Worm (Caenorhabditis elegans): ENCODE data around the gene F23B12.1.

DNA sequence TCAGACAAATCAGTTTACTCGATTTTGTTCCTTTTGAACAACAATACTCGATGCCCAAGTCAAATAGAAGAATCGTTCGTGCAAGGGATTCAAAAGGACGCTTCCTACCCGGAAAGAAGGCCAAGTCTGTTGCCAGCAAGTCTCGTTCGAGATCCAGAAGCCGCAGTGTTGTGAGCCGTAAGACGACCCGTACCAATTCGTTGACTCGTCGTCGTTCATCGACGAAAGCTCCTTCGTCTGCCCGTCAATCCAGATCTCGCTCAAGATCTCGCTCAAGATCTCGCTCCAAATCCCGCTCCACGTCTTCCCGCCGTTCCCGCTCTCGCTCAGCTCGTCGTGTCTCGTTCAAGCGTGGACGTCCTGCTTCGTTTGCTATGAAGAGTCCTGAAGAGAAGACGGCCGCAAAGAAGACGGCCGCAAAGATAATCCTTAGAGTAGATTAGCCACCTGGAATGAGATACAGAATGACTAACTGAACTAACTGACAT, 31.7 kb downstream of the F23B12.1 start, which contains the start of gene F08H9.2:
- TF ChIP-seq tbx-2 (tag; optimal IDR thresholded peaks at IDR 0.05), result no peak
- TF ChIP-seq ttx-3 (tag; optimal IDR thresholded peaks at IDR 0.05), result no peak
- TF ChIP-seq zip-5 (tag; optimal IDR thresholded peaks at IDR 0.05), result no peak
- no peak for TF ChIP-seq ceh-14 (tag; optimal IDR thresholded peaks at IDR 0.05)
- no peak for TF ChIP-seq fkh-10 (GFP tag; optimal IDR thresholded peaks at IDR 0.05)
- TF ChIP-seq pat-9 (tag; optimal IDR thresholded peaks at IDR 0.05), result no peak
- no peak for TF ChIP-seq gmeb-2 (tag; optimal IDR thresholded peaks at IDR 0.05)
- TF ChIP-seq ceh-6 (GFP tag; optimal IDR thresholded peaks at IDR 0.05), result no peak

Measured in whole organism, late embryonic.